Fruit fly (Drosophila melanogaster): ENCODE data around the gene baz.
A peak's percentile ranks its signal among the peaks of the same experiment; 100 is the strongest.

Gene baz

DNA sequence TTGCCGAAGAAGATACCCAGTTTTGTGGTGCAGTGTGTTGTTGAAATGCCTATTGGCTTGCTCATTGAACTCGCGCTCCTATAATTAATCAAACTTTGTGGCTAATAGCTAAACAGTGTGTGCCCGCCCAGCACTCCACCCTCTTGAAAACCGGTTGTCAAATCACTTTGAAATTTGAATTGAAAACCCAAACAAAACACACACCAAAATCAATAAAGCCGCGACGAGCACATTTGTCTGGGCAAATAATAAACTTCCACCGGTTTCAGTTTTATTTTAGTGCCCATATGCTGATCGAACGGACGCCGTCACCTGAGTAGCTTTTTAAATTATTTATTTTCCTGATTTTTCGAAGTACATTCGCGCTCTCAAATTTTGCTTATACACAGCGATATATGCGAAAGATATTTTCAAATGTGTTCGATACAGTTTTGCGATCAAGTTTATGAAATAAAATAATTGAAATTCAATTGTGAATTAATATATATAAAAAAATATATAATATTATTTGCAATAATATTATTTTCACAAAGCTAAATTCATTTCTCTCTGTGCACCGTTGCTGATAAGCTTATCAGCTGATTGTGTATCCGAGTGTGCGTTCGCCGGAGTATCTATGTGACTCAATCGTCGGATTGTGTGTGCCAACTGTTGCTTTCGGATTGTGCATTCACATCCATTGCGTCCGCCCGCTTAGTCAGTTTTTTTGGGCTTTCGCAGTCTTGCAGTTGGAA is 29.9 kb upstream of the baz start (continued):
- TF ChIP-seq CG6683 (GFP tag; optimal IDR thresholded peaks at IDR 0.05) (peak; percentile 78), psq (GFP tag; optimal IDR thresholded peaks at IDR 0.05) (peak; percentile 30), CG15269 (tag; optimal IDR thresholded peaks at IDR 0.05) (peak; percentile 90), slbo (GFP tag; IDR thresholded peaks at IDR 0.05) (peak; percentile 82), CG9797 (GFP tag; optimal IDR thresholded peaks at IDR 0.05) (peak; percentile 7), aop (GFP tag; IDR thresholded peaks at IDR 0.05) (no peak), CG14965 (GFP tag; optimal IDR thresholded peaks at IDR 0.05; ENCODE audit: borderline replicate concordance) (no peak), CG10959 (GFP tag; IDR thresholded peaks at IDR 0.05) (peak; percentile 44), Max (GFP tag; optimal IDR thresholded peaks at IDR 0.05) (peak; percentile 71), ato (GFP tag; IDR thresholded peaks at IDR 0.05; ENCODE audit: partially characterized antibody) (no peak), hbn (GFP tag; IDR thresholded peaks at IDR 0.05; ENCODE audit: partially characterized antibody) (no peak), CG3407 (GFP tag; optimal IDR thresholded peaks at IDR 0.05) (peak; percentile 70), CG17359 (tag; optimal IDR thresholded peaks at IDR 0.05) (peak; percentile 92), ranshi (GFP tag; IDR thresholded peaks at IDR 0.05) (peak; percentile 74; the same call in 1 of the 2 replicates), Nf-YA (GFP tag; IDR thresholded peaks at IDR 0.05) (peak; percentile 41; the same call in 1 of the 2 replicates), CG30431 (GFP tag; optimal IDR thresholded peaks at IDR 0.05) (peak; percentile 57), CG12236 (GFP tag; optimal IDR thresholded peaks at IDR 0.05) (no peak), sqz (GFP tag; optimal IDR thresholded peaks at IDR 0.05) (peak; percentile 68), E2f2 (GFP tag; IDR thresholded peaks at IDR 0.05) (peak; percentile 63; the same call in 1 of the 2 replicates), Hr3 (GFP tag; optimal IDR thresholded peaks at IDR 0.05) (peak; percentile 76), CG5180 (GFP tag; optimal IDR thresholded peaks at IDR 0.05) (peak; percentile 57), HmgZ (tag; optimal IDR thresholded peaks at IDR 0.05) (peak; percentile 56), CG8765 (GFP tag; IDR thresholded peaks at IDR 0.05) (no peak), Rx (GFP tag; IDR thresholded peaks at IDR 0.05) (no peak), HLH4C (GFP tag; IDR thresholded peaks at IDR 0.05; ENCODE audit: partially characterized antibody) (no peak), twi (tag; optimal IDR thresholded peaks at IDR 0.05) (peak; percentile 23), otp (GFP tag; IDR thresholded peaks at IDR 0.05) (peak; percentile 62; the same call in 2 of the 3 replicates), B-H2 (GFP tag; optimal IDR thresholded peaks at IDR 0.05) (peak; percentile 13), sim (GFP tag; IDR thresholded peaks at IDR 0.05) (no peak), Hmx (GFP tag; optimal IDR thresholded peaks at IDR 0.05) (no peak), CG1602 (GFP tag; optimal IDR thresholded peaks at IDR 0.05) (peak; percentile 59), CG31388 (GFP tag; optimal IDR thresholded peaks at IDR 0.05) (peak; percentile 37), ssp (GFP tag; IDR thresholded peaks at IDR 0.05) (peak; percentile 54; the same call in 1 of the 2 replicates), Oli (tag; optimal IDR thresholded peaks at IDR 0.05) (peak; percentile 86), CG2889 (GFP tag; IDR thresholded peaks at IDR 0.05) (peak; percentile 66; the same call in 2 of the 3 replicates), Hsf (GFP tag; optimal IDR thresholded peaks at IDR 0.05) (peak; percentile 21), nmo (GFP tag; optimal IDR thresholded peaks at IDR 0.05) (peak; percentile 86), Spps (tag; optimal IDR thresholded peaks at IDR 0.05) (peak; percentile 55), nau (GFP tag; optimal IDR thresholded peaks at IDR 0.05) (peak; percentile 56), chif (GFP tag; optimal IDR thresholded peaks at IDR 0.05) (no peak), HmgD (GFP tag; optimal IDR thresholded peaks at IDR 0.05) (no peak), CG4707 (GFP tag; optimal IDR thresholded peaks at IDR 0.05) (peak; percentile 8), CG16813 (GFP tag; IDR thresholded peaks at IDR 0.05; ENCODE audit: partially characterized antibody) (no peak), pzg (GFP tag; optimal IDR thresholded peaks at IDR 0.05) (no peak), salm (tag; optimal IDR thresholded peaks at IDR 0.05) (peak; percentile 71), cato (GFP tag; optimal IDR thresholded peaks at IDR 0.05; ENCODE audit: borderline replicate concordance) (peak; percentile 42), CG13123 (GFP tag; optimal IDR thresholded peaks at IDR 0.05) (peak; percentile 45), fd64A (GFP tag; optimal IDR thresholded peaks at IDR 0.05) (peak; percentile 4), jumu (GFP tag; optimal IDR thresholded peaks at IDR 0.05) (no peak)

Measured in whole organism, embryonic.